Fruit fly (Drosophila melanogaster) whole organism, embryonic: ENCODE results near the gene CG7953.

Experiments used
- ATbp ChIP-seq: fragments of 200-800 bp; sonication (Bioruptor generic); optimal IDR thresholded peaks from 2 replicates; lab custom pipeline; 2017; ENCODE audit warnings: missing biosample characterization, mild to moderate bottlenecking, missing genetic modification characterization, missing genetic modification reagents
- Blimp-1 ChIP-seq: fragments of 200-800 bp; sonication (Bioruptor generic); optimal IDR thresholded peaks from 3 replicates; lab custom pipeline; 2018; ENCODE audit warnings: missing biosample characterization, missing genetic modification characterization, mild to moderate bottlenecking, moderate library complexity, missing genetic modification reagents
- CG10267 ChIP-seq: fragments of 200-800 bp; sonication (Bioruptor generic); optimal IDR thresholded peaks from 2 replicates; lab custom pipeline; 2018; ENCODE audit warnings: missing biosample characterization, mild to moderate bottlenecking, missing genetic modification characterization, moderate library complexity
- CG10321 ChIP-seq: fragments of 200-800 bp; sonication (Bioruptor generic); IDR thresholded peaks from 2 replicates; pipeline ENCODE4 v1.3.6; 2022; ENCODE audit warnings: missing biosample characterization, missing genetic modification characterization
- CG12155 ChIP-seq: fragments of 200-800 bp; sonication (Bioruptor generic); optimal IDR thresholded peaks from 3 replicates; lab custom pipeline; 2016; ENCODE audit warnings: missing biosample characterization, missing genetic modification characterization
- CG13424 ChIP-seq: fragments of 200-800 bp; sonication (Bioruptor generic); optimal IDR thresholded peaks from 2 replicates; lab custom pipeline; 2019; ENCODE audit warnings: missing biosample characterization, mild to moderate bottlenecking, missing genetic modification characterization, moderate library complexity
- CG14050 ChIP-seq: fragments of 200-800 bp; sonication (Bioruptor generic); IDR thresholded peaks from 3 replicates; pipeline ENCODE4 v1.3.6; 2022; ENCODE audit warnings: missing biosample characterization, missing genetic modification characterization
- CG14710 ChIP-seq: fragments of 200-800 bp; sonication (Bioruptor generic); optimal IDR thresholded peaks from 3 replicates; lab custom pipeline; 2019; ENCODE audit warnings: missing biosample characterization, mild to moderate bottlenecking, missing genetic modification characterization, moderate library complexity
- CG1647 ChIP-seq: fragments of 200-800 bp; sonication (Bioruptor generic); optimal IDR thresholded peaks from 3 replicates; lab custom pipeline; 2016; ENCODE audit warnings: missing biosample characterization, missing genetic modification characterization
- CG17186 ChIP-seq: fragments of 200-800 bp; sonication (Bioruptor generic); optimal IDR thresholded peaks from 3 replicates; lab custom pipeline; 2017; ENCODE audit warnings: missing biosample characterization, missing genetic modification reagents, missing genetic modification characterization
- CG1792 ChIP-seq: fragments of 200-800 bp; sonication (Bioruptor generic); optimal IDR thresholded peaks from 2 replicates; lab custom pipeline; 2016; ENCODE audit warnings: missing biosample characterization, missing genetic modification characterization
- CG2678 ChIP-seq: fragments of 200-800 bp; sonication (Bioruptor generic); optimal IDR thresholded peaks from 3 replicates; lab custom pipeline; 2019; ENCODE audit warnings: missing biosample characterization, mild to moderate bottlenecking, missing genetic modification characterization, moderate library complexity
- CG32767 ChIP-seq: fragments of 200-800 bp; sonication (Bioruptor generic); IDR thresholded peaks from 2 replicates; pipeline ENCODE4 v1.3.6; 2022; ENCODE audit warnings: missing biosample characterization, missing genetic modification characterization
- CG3281 ChIP-seq: fragments of 200-800 bp; sonication (Bioruptor generic); optimal IDR thresholded peaks from 3 replicates; lab custom pipeline; 2017; ENCODE audit warnings: missing biosample characterization, mild to moderate bottlenecking, missing genetic modification characterization
- CG34376 ChIP-seq: fragments of 200-800 bp; sonication (Bioruptor generic); optimal IDR thresholded peaks from 2 replicates; lab custom pipeline; 2018; ENCODE audit warnings: missing biosample characterization, mild to moderate bottlenecking, missing genetic modification characterization
- CG4328 ChIP-seq: fragments of 200-800 bp; sonication (Bioruptor generic); optimal IDR thresholded peaks from 3 replicates; lab custom pipeline; 2017; ENCODE audit warnings: missing biosample characterization, missing genetic modification reagents, missing genetic modification characterization
- CG6254 ChIP-seq: fragments of 200-800 bp; sonication (Bioruptor generic); optimal IDR thresholded peaks from 3 replicates; lab custom pipeline; 2017; ENCODE audit warnings: mild to moderate bottlenecking, missing biosample characterization, missing genetic modification reagents, missing genetic modification characterization
- CG6683 ChIP-seq: fragments of 200-800 bp; sonication (Bioruptor generic); optimal IDR thresholded peaks from 2 replicates; lab custom pipeline; 2017; ENCODE audit warnings: missing biosample characterization, mild to moderate bottlenecking, missing genetic modification characterization, missing genetic modification reagents
- CG6813 ChIP-seq: fragments of 200-800 bp; sonication (Bioruptor generic); optimal IDR thresholded peaks from 2 replicates; lab custom pipeline; 2017; ENCODE audit warnings: missing biosample characterization, missing genetic modification characterization, mild to moderate bottlenecking, moderate library complexity, missing genetic modification reagents
- CG7963 ChIP-seq: fragments of 200-800 bp; sonication (Bioruptor generic); IDR thresholded peaks from 3 replicates; pipeline ENCODE4 v1.3.6; 2022; ENCODE audit warnings: missing biosample characterization, missing genetic modification characterization; ENCODE audit not compliant: partially characterized antibody
- Dfd ChIP-seq, 2 experiments: fragments of >200 bp; optimal IDR thresholded peaks; 2 replicates each; lab custom pipeline; 2017; ENCODE audit warnings: missing biosample characterization in 2 of 2, missing genetic modification characterization in 2 of 2
- E2f2 ChIP-seq: fragments of 200-800 bp; sonication (Bioruptor generic); IDR thresholded peaks from 2 replicates; pipeline ENCODE4 v1.3.6; 2022; ENCODE audit warnings: missing biosample characterization, missing genetic modification characterization
- Hand ChIP-seq: fragments of 200-800 bp; sonication (Bioruptor generic); optimal IDR thresholded peaks from 2 replicates; lab custom pipeline; 2017; ENCODE audit warnings: mild to moderate bottlenecking, missing biosample characterization, missing genetic modification reagents, missing genetic modification characterization
- Hmr ChIP-seq: fragments of 200-800 bp; sonication (Bioruptor generic); optimal IDR thresholded peaks from 3 replicates; lab custom pipeline; 2017; ENCODE audit warnings: mild to moderate bottlenecking, missing biosample characterization, missing genetic modification reagents, missing genetic modification characterization
- MTF-1 ChIP-seq: fragments of 200-800 bp; sonication (Bioruptor generic); optimal IDR thresholded peaks from 2 replicates; lab custom pipeline; 2018; ENCODE audit warnings: missing biosample characterization, mild to moderate bottlenecking, missing genetic modification characterization, borderline replicate concordance
- Six4 ChIP-seq: fragments of 200-800 bp; sonication (Bioruptor generic); optimal IDR thresholded peaks from 2 replicates; lab custom pipeline; 2016; ENCODE audit warnings: missing biosample characterization, missing genetic modification characterization
- Ssrp ChIP-seq: fragments of 200-800 bp; sonication (Bioruptor generic); optimal IDR thresholded peaks from 2 replicates; lab custom pipeline; 2018; ENCODE audit warnings: missing biosample characterization, mild to moderate bottlenecking, missing genetic modification characterization, moderate library complexity
- Tbp ChIP-seq: fragments of >200 bp; optimal IDR thresholded peaks from 2 replicates; lab custom pipeline; 2018; ENCODE audit warnings: missing biosample characterization, missing genetic modification characterization
- amos ChIP-seq: fragments of 200-800 bp; sonication (Bioruptor generic); IDR thresholded peaks from 2 replicates; pipeline ENCODE4 v1.3.6; 2022; ENCODE audit warnings: missing biosample characterization, missing genetic modification characterization; ENCODE audit not compliant: partially characterized antibody
- ato ChIP-seq: fragments of 200-800 bp; sonication (Bioruptor generic); IDR thresholded peaks from 2 replicates; pipeline ENCODE4 v1.3.6; 2022; ENCODE audit warnings: missing biosample characterization, missing genetic modification characterization; ENCODE audit not compliant: partially characterized antibody
- az2 ChIP-seq: fragments of 200-800 bp; sonication (Bioruptor generic); optimal IDR thresholded peaks from 3 replicates; lab custom pipeline; 2016; ENCODE audit warnings: missing biosample characterization, missing genetic modification characterization
- bowl ChIP-seq: fragments of 200-800 bp; sonication (Bioruptor generic); IDR thresholded peaks from 2 replicates; pipeline ENCODE4 v1.3.6; 2022; ENCODE audit warnings: missing biosample characterization, missing genetic modification characterization
- bsh ChIP-seq, 2 experiments: fragments of 200-800 bp; sonication (Bioruptor generic); optimal IDR thresholded peaks; 2 replicates each; lab custom pipeline; 2017 to 2018; ENCODE audit warnings: mild to moderate bottlenecking in 2 of 2, missing biosample characterization in 2 of 2, missing genetic modification characterization in 2 of 2, moderate library complexity in 1 of 2
- da ChIP-seq: fragments of 200-800 bp; sonication (Bioruptor generic); optimal IDR thresholded peaks from 2 replicates; lab custom pipeline; 2016; ENCODE audit warnings: missing biosample characterization, missing genetic modification characterization
- danr ChIP-seq: fragments of 200-800 bp; sonication (Bioruptor generic); IDR thresholded peaks from 2 replicates; pipeline ENCODE4 v1.3.6; 2022; ENCODE audit warnings: missing biosample characterization, missing genetic modification characterization
- grn ChIP-seq: fragments of 200-800 bp; sonication (Bioruptor generic); optimal IDR thresholded peaks from 3 replicates; lab custom pipeline; 2017; ENCODE audit warnings: missing biosample characterization, missing genetic modification characterization
- kah ChIP-seq: fragments of 200-800 bp; sonication (Bioruptor generic); optimal IDR thresholded peaks from 2 replicates; lab custom pipeline; 2018; ENCODE audit warnings: missing biosample characterization, mild to moderate bottlenecking, missing genetic modification characterization
- klu ChIP-seq: fragments of 200-800 bp; sonication (Bioruptor generic); IDR thresholded peaks from 2 replicates; pipeline ENCODE4 v1.3.6; 2022; ENCODE audit warnings: missing biosample characterization, missing genetic modification characterization
- kni ChIP-seq: fragments of 200-800 bp; sonication (Bioruptor generic); optimal IDR thresholded peaks from 3 replicates; lab custom pipeline; 2017; ENCODE audit warnings: mild to moderate bottlenecking, missing biosample characterization, missing genetic modification reagents, missing genetic modification characterization
- otp ChIP-seq: fragments of 200-800 bp; sonication (Bioruptor generic); IDR thresholded peaks from 3 replicates; pipeline ENCODE4, ENCODE4 v1.3.6; 2022; ENCODE audit warnings: missing biosample characterization, missing genetic modification characterization
- p53 ChIP-seq: fragments of 200-800 bp; sonication (Bioruptor generic); optimal IDR thresholded peaks from 2 replicates; lab custom pipeline; 2016; ENCODE audit warnings: missing biosample characterization, missing genetic modification characterization
- pho ChIP-seq: fragments of 200-800 bp; sonication (Bioruptor generic); optimal IDR thresholded peaks from 2 replicates; lab custom pipeline; 2016; ENCODE audit warnings: missing biosample characterization, missing genetic modification characterization
- scrt ChIP-seq: fragments of 200-800 bp; sonication (Bioruptor generic); optimal IDR thresholded peaks from 2 replicates; lab custom pipeline; 2018; ENCODE audit warnings: missing biosample characterization, mild to moderate bottlenecking, missing genetic modification characterization, moderate library complexity
- sens ChIP-seq: fragments of 200-800 bp; sonication (Bioruptor generic); peaks from one replicate; lab custom pipeline; 2016; ENCODE audit warnings: missing biosample characterization, missing genetic modification characterization
- sqz ChIP-seq: fragments of 200-800 bp; sonication (Bioruptor generic); optimal IDR thresholded peaks from 3 replicates; lab custom pipeline; 2018; ENCODE audit warnings: missing biosample characterization, mild to moderate bottlenecking, missing genetic modification characterization
- ssp ChIP-seq: fragments of 200-800 bp; sonication (Bioruptor generic); IDR thresholded peaks from 2 replicates; pipeline ENCODE4 v1.3.6; 2022; ENCODE audit warnings: missing biosample characterization, missing genetic modification characterization
- tup ChIP-seq: fragments of 200-800 bp; sonication (Bioruptor generic); optimal IDR thresholded peaks from 2 replicates; lab custom pipeline; 2016; ENCODE audit warnings: missing biosample characterization, mild to moderate bottlenecking, missing genetic modification characterization, moderate library complexity
- usp ChIP-seq: fragments of >200 bp; optimal IDR thresholded peaks from 2 replicates; lab custom pipeline; 2017; ENCODE audit warnings: missing biosample characterization, missing genetic modification characterization
- wor ChIP-seq: fragments of 200-800 bp; sonication (Bioruptor generic); IDR thresholded peaks from 2 replicates; pipeline ENCODE4 v1.3.6; 2022; ENCODE audit warnings: missing biosample characterization, missing genetic modification characterization
- z ChIP-seq: fragments of 200-800 bp; sonication (Bioruptor generic); IDR thresholded peaks from 3 replicates; pipeline ENCODE4 v1.3.6; 2022; ENCODE audit warnings: missing biosample characterization, missing genetic modification characterization
- zf30C ChIP-seq: fragments of 200-800 bp; sonication (Bioruptor generic); optimal IDR thresholded peaks from 3 replicates; lab custom pipeline; 2018; ENCODE audit warnings: missing biosample characterization, mild to moderate bottlenecking, missing genetic modification characterization

Gene CG7953

dm6 chr2L:13833058-13833457, 14.7 kb upstream of the CG7953 start, which contains the start of the genes GatC, PolG2 and Polr2C (continued):
- TF ChIP-seq Hmr (GFP tag; lab: Kevin White, UChicago) (no peak), CG7963 (peak; percentile 73), ssp (GFP tag; lab: Robert Waterston, UW) (peak; percentile 79), sqz (GFP tag; lab: Kevin White, UChicago) (no peak), scrt (GFP tag; lab: Kevin White, UChicago) (no peak), wor (GFP tag; lab: Robert Waterston, UW) (no peak), CG34376 (GFP tag; lab: Kevin White, UChicago) (no peak), Tbp (no peak), Blimp-1 (GFP tag; lab: Kevin White, UChicago) (no peak), CG12155 (GFP tag; lab: Kevin White, UChicago) (peak; percentile 25), CG4328 (GFP tag; lab: Kevin White, UChicago) (no peak), CG6813 (no peak), bowl (GFP tag; lab: Robert Waterston, UW) (0 out of 2 replicates have a peak, but pooled peaks have one; percentile 4), CG6683 (GFP tag; lab: Kevin White, UChicago) (no peak), sens (GFP tag; lab: Kevin White, UChicago) (peak; percentile 89), CG32767 (GFP tag; lab: Robert Waterston, UW) (no peak), CG10267 (peak; percentile 35), Six4 (no peak), klu (GFP tag; lab: Robert Waterston, UW) (no peak), amos (peak; percentile 79; the same call in 1 of the 2 replicates), kah (GFP tag; lab: Kevin White, UChicago) (no peak), az2 (GFP tag; lab: Kevin White, UChicago) (no peak), Hand (no peak), CG14710 (peak; percentile 67), CG14050 (no peak), grn (GFP tag; lab: Kevin White, UChicago) (no peak), danr (GFP tag; lab: Robert Waterston, UW) (no peak), ato (peak; percentile 87), da (GFP tag; lab: Kevin White, UChicago) (peak; percentile 49), CG17186 (GFP tag; lab: Kevin White, UChicago) (peak; percentile 63), ATbp (GFP tag; lab: Kevin White, UChicago) (no peak), usp (no peak), CG1647 (GFP tag; lab: Kevin White, UChicago) (no peak), CG10321 (GFP tag; lab: Robert Waterston, UW) (no peak), tup (no peak), bsh (GFP tag; optimal IDR thresholded peaks at IDR 0.05; lab: Kevin White, UChicago) (peak in 1 of 2 experiments; percentile 23), p53 (GFP tag; lab: Kevin White, UChicago) (no peak), pho (peak; percentile 5), otp (GFP tag; lab: Robert Waterston, UW) (no peak), CG13424 (tag; lab: Kevin White, UChicago) (peak; percentile 43), CG6254 (no peak), CG2678 (tag; lab: Kevin White, UChicago) (no peak), MTF-1 (GFP tag; lab: Kevin White, UChicago) (no peak), zf30C (no peak), z (GFP tag; lab: Robert Waterston, UW) (no peak), E2f2 (peak; percentile 74), Ssrp (peak; percentile 35), kni (no peak), CG3281 (no peak), CG1792 (GFP tag; lab: Kevin White, UChicago) (no peak), Dfd (GFP tag; optimal IDR thresholded peaks at IDR 0.05; lab: Kevin White, UChicago) (no peak)
